Worm (Caenorhabditis elegans): ENCODE results near the gene spig-4.

spig-4 gene

DNA sequence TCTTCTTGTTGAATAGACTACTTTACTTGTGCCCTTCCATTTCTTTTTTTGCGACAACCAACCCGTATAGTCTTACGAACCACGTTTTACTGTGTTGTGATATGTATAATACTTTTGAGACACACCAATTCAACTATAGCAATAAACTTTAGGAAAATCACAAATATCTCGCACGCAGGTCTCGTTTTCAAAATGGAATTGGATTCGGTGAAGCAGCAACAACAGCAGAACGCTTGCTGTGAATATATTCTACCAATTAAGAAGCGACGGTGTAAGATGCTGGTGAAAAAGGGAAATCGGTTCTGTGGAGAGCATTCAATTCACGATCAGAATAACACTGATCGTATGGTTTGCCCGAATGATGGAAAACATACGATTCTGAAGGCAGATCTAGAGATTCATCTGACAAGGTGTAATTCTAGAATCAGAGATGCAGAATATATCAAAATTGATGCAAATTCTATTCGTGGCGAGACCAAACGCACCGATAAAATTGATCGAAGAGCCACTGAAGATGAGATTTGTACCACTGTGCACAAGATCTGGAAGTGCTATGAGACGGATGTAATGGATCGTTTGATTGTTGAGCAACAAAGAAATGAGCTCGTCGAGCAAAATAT is 47.7 kb upstream of the spig-4 start, which contains the start of gene Y49A3A.3 (continued):
- TF ChIP-seq nhr-27 (tag; optimal IDR thresholded peaks at IDR 0.05) (peak; percentile 88), tbp1 (GFP tag; optimal IDR thresholded peaks at IDR 0.05) (peak; percentile 54), zim-3 (tag; optimal IDR thresholded peaks at IDR 0.05) (peak; percentile 73), nhr-179 (tag; optimal IDR thresholded peaks at IDR 0.05) (no peak), attf-6 (GFP tag; IDR thresholded peaks at IDR 0.05) (no peak), ets-4 (GFP tag; optimal IDR thresholded peaks at IDR 0.05) (no peak), lin-35 (GFP tag; optimal IDR thresholded peaks at IDR 0.05) (peak in 1 of 3 experiments; percentile 23), madf-10 (tag; optimal IDR thresholded peaks at IDR 0.05) (peak; percentile 34), ama-1 (optimal IDR thresholded peaks at IDR 0.05) (peak; percentile 76), ama-1 (GFP tag; optimal IDR thresholded peaks at IDR 0.05) (peak in 1 of 2 experiments; percentile 80), mcd-1 (GFP tag; IDR thresholded peaks at IDR 0.05) (peak; percentile 49), xnd-1 (tag; optimal IDR thresholded peaks at IDR 0.05) (no peak), atf-7 (tag; optimal IDR thresholded peaks at IDR 0.05) (peak; percentile 84), ZK185.1 (tag; optimal IDR thresholded peaks at IDR 0.05; ENCODE audit: poor library complexity, severe bottlenecking) (peak; percentile 56), dpl-1 (GFP tag; optimal IDR thresholded peaks at IDR 0.05) (no peak), tbx-9 (tag; optimal IDR thresholded peaks at IDR 0.05; ENCODE audit: borderline replicate concordance) (no peak), hmg-1.2 (GFP tag; IDR thresholded peaks at IDR 0.05) (peak; percentile 23; the same call in 1 of the 2 replicates), akir-1 (GFP tag; optimal IDR thresholded peaks at IDR 0.05) (peak; percentile 13), let-526 (GFP tag; IDR thresholded peaks at IDR 0.05) (no peak), ztf-6 (GFP tag; IDR thresholded peaks at IDR 0.05) (no peak), hmg-20 (GFP tag; IDR thresholded peaks at IDR 0.05) (no peak), Y79H2A.3 (GFP tag; conservative IDR thresholded peaks at IDR 0.05) (no peak; the same call in 1 of the 2 replicates), C06A6.2 (GFP tag; conservative IDR thresholded peaks at IDR 0.05) (0 out of 2 replicates have a peak, but pooled peaks have one; percentile 13), F33H1.4 (GFP tag; IDR thresholded peaks at IDR 0.05) (no peak), hrde-1 (tag; optimal IDR thresholded peaks at IDR 0.05; ENCODE audit: borderline replicate concordance) (peak; percentile 63), lsy-27 (tag; optimal IDR thresholded peaks at IDR 0.05; ENCODE audit: borderline replicate concordance, insufficient read depth) (no peak), ceh-79 (tag; optimal IDR thresholded peaks at IDR 0.05) (peak; percentile 89), F10E7.11 (tag; optimal IDR thresholded peaks at IDR 0.05) (peak; percentile 48), F57C9.4 (tag; optimal IDR thresholded peaks at IDR 0.05) (peak; percentile 60), pbrm-1 (GFP tag; IDR thresholded peaks at IDR 0.05) (peak; percentile 76), nhr-90 (tag; optimal IDR thresholded peaks at IDR 0.05) (peak; percentile 36), F55B11.4 (tag; optimal IDR thresholded peaks at IDR 0.05; ENCODE audit: borderline replicate concordance, insufficient read depth) (no peak), lin-40 (tag; optimal IDR thresholded peaks at IDR 0.05) (peak; percentile 82), sdz-38 (tag; optimal IDR thresholded peaks at IDR 0.05) (no peak), gei-17 (GFP tag; optimal IDR thresholded peaks at IDR 0.05) (peak; percentile 24), fkh-3 (tag; optimal IDR thresholded peaks at IDR 0.05) (peak; percentile 63), him-1 (tag; optimal IDR thresholded peaks at IDR 0.05) (no peak), T26A5.8 (tag; optimal IDR thresholded peaks at IDR 0.05) (no peak), dpff-1 (tag; optimal IDR thresholded peaks at IDR 0.05) (peak; percentile 43), ccch-3 (GFP tag; optimal IDR thresholded peaks at IDR 0.05) (no peak), F52B5.7 (tag; optimal IDR thresholded peaks at IDR 0.05) (peak; percentile 87), K12H6.12 (tag; optimal IDR thresholded peaks at IDR 0.05) (no peak), ceh-40 (GFP tag; IDR thresholded peaks at IDR 0.05) (no peak), ztf-22 (GFP tag; optimal IDR thresholded peaks at IDR 0.05) (peak; percentile 16), cebp-1 (GFP tag; IDR thresholded peaks at IDR 0.05) (no peak), cebp-1 (tag; optimal IDR thresholded peaks at IDR 0.05) (peak; percentile 70), B0336.3 (GFP tag; IDR thresholded peaks at IDR 0.05) (peak; percentile 94), B0035.1 (tag; optimal IDR thresholded peaks at IDR 0.05) (peak; percentile 65)

Measured in whole organism, young adult.